Worm (Caenorhabditis elegans): ENCODE measurements around the gene kgb-2.

- TF ChIP-seq nhr-77 (tag; optimal IDR thresholded peaks at IDR 0.05), result no peak
- TF ChIP-seq dpl-1 (GFP tag; optimal IDR thresholded peaks at IDR 0.05), result no peak
- TF ChIP-seq F37D6.2 (tag; optimal IDR thresholded peaks at IDR 0.05), result no peak
- TF ChIP-seq unc-62 (GFP tag; optimal IDR thresholded peaks at IDR 0.05 in 1 of 2), result peak in 1 of 2 experiments; percentile 60
- TF ChIP-seq unc-62 (tag; optimal IDR thresholded peaks at IDR 0.05), result no peak
- no peak for TF ChIP-seq ama-1 (optimal IDR thresholded peaks at IDR 0.05)
- TF ChIP-seq snpc-1.2 (GFP tag; IDR thresholded peaks at IDR 0.05), result no peak
- TF ChIP-seq dve-1 (tag; optimal IDR thresholded peaks at IDR 0.05; ENCODE audit: insufficient read depth), result no peak
- TF ChIP-seq lsy-2 (tag; optimal IDR thresholded peaks at IDR 0.05), result no peak
- TF ChIP-seq nhr-10 (tag; optimal IDR thresholded peaks at IDR 0.05), result no peak
- TF ChIP-seq unc-130 (GFP tag; optimal IDR thresholded peaks at IDR 0.05), result no peak
Measured at ce11 chrIV:3655896-3656295, 49.3 kb downstream of the kgb-2 start.

Data from whole organism, L4 larva.